Fruit fly (Drosophila melanogaster): ENCODE measurements around the gene Cyp4d14.

The Cyp4d14 gene

dm6 chrX:2158668-2159163, 16.4 kb downstream of the Cyp4d14 start, which contains the start of gene wapl (continued):
- peak; percentile 32 for TF ChIP-seq Hr39 (GFP tag; optimal IDR thresholded peaks at IDR 0.05)
- no peak for TF ChIP-seq CG11294 (GFP tag; IDR thresholded peaks at IDR 0.05)
- no peak for TF ChIP-seq dac (GFP tag; optimal IDR thresholded peaks at IDR 0.05)
- no peak for TF ChIP-seq acj6 (GFP tag; optimal IDR thresholded peaks at IDR 0.05)
- TF ChIP-seq Hr38 (GFP tag; optimal IDR thresholded peaks at IDR 0.05) = no peak
- TF ChIP-seq CG6808 (GFP tag; optimal IDR thresholded peaks at IDR 0.05) = no peak
- TF ChIP-seq Sox14 (GFP tag; optimal IDR thresholded peaks at IDR 0.05) = peak; percentile 7
- TF ChIP-seq CG3919 (GFP tag; optimal IDR thresholded peaks at IDR 0.05) = peak; percentile 26
- no peak for TF ChIP-seq fd85E (GFP tag; optimal IDR thresholded peaks at IDR 0.05)
- TF ChIP-seq pdm3 (GFP tag; optimal IDR thresholded peaks at IDR 0.05) = no peak
- no peak for TF ChIP-seq CG32006 (GFP tag; optimal IDR thresholded peaks at IDR 0.05)

DNA sequence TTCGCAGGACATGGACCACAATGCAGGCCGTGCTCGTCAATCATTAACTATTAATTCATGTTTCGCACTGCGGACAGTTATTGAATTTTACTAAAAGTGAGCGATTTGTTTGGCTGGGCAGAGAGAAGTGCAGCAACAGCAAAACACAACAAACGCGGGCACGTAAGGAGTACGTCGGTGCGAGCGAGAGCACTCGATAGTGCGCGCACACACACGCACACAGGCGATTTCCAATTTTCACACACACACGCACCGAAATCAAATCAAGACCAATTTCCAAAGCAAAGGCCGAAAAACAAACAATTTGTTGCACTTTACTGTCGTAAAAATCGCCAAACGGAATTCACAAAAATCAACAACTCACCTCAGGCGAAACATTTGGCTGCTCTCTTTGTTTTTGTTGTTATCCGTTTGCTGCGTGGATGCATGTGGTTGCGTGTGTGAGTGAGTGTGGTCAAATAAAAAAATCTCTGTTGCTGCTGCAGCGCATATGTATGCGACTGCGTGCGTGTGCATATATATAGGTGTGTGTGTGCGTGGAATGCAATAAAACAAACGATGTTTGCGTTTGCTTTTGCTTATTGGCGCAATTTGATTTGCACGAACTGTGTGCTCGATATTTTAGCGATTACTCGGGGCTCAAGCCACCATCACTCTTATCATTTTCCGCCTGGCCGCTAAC, 17.0 kb downstream of the Cyp4d14 start:
- TF ChIP-seq ss (GFP tag; optimal IDR thresholded peaks at IDR 0.05) (peak in 1 of 2 experiments; percentile 41), Gug (GFP tag; IDR thresholded peaks at IDR 0.05) (no peak), CG6792 (GFP tag; optimal IDR thresholded peaks at IDR 0.05) (no peak), CG8119 (GFP tag; IDR thresholded peaks at IDR 0.05) (0 out of 3 replicates have a peak, but pooled peaks have one; percentile 32), Sox14 (GFP tag; optimal IDR thresholded peaks at IDR 0.05) (peak; percentile 17), Eip93F (GFP tag; optimal IDR thresholded peaks at IDR 0.05) (no peak), CG15336 (GFP tag; IDR thresholded peaks at IDR 0.05) (no peak), Eip78C (GFP tag) (peak; percentile 22), dac (GFP tag; optimal IDR thresholded peaks at IDR 0.05) (peak; percentile 18), CG32006 (GFP tag; optimal IDR thresholded peaks at IDR 0.05) (peak; percentile 4), fkh (GFP tag; optimal IDR thresholded peaks at IDR 0.05) (peak; percentile 42), achi (GFP tag; optimal IDR thresholded peaks at IDR 0.05) (no peak), esn (GFP tag; optimal IDR thresholded peaks at IDR 0.05) (peak; percentile 1)

- TF ChIP-seq achi (GFP tag; optimal IDR thresholded peaks at IDR 0.05) (no peak), CG6808 (GFP tag; optimal IDR thresholded peaks at IDR 0.05) (no peak), svp (GFP tag) (peak; percentile 43), eg (GFP tag; IDR thresholded peaks at IDR 0.05) (peak; percentile 28; the same call in 1 of the 3 replicates), CG32006 (GFP tag; optimal IDR thresholded peaks at IDR 0.05) (peak; percentile 30), vri (GFP tag; optimal IDR thresholded peaks at IDR 0.05) (peak; percentile 21), CG15336 (GFP tag; IDR thresholded peaks at IDR 0.05) (peak; percentile 22; the same call in 1 of the 2 replicates), CG6163 (GFP tag; IDR thresholded peaks at IDR 0.05) (0 out of 3 replicates have a peak, but pooled peaks have one; percentile 38), CG1621 (tag; optimal IDR thresholded peaks at IDR 0.05) (peak; percentile 60), Gug (GFP tag; IDR thresholded peaks at IDR 0.05) (no peak), topi (GFP tag; optimal IDR thresholded peaks at IDR 0.05) (no peak), Met (GFP tag; optimal IDR thresholded peaks at IDR 0.05) (no peak), CG31627 (GFP tag; optimal IDR thresholded peaks at IDR 0.05) (peak; percentile 27), Lpt (GFP tag; optimal IDR thresholded peaks at IDR 0.05) (peak; percentile 41), CG34406 (GFP tag; optimal IDR thresholded peaks at IDR 0.05) (no peak), Sox14 (GFP tag; optimal IDR thresholded peaks at IDR 0.05) (peak; percentile 69), CG3919 (GFP tag; optimal IDR thresholded peaks at IDR 0.05) (peak; percentile 39), esn (GFP tag; optimal IDR thresholded peaks at IDR 0.05) (peak; percentile 42), Eip75B (GFP tag; optimal IDR thresholded peaks at IDR 0.05) (peak; percentile 31), Hr39 (GFP tag; optimal IDR thresholded peaks at IDR 0.05) (peak; percentile 5), Eip78C (GFP tag) (peak; percentile 68)
Observed at dm6 chrX:2155868-2156267, 19.2 kb downstream of the Cyp4d14 start.

- TF ChIP-seq ss (GFP tag; optimal IDR thresholded peaks at IDR 0.05) = no peak
- peak; percentile 44 for TF ChIP-seq lz (GFP tag; optimal IDR thresholded peaks at IDR 0.05)
- peak; percentile 59 for TF ChIP-seq esn (GFP tag; optimal IDR thresholded peaks at IDR 0.05)
- peak; percentile 42 for TF ChIP-seq cyc (GFP tag; optimal IDR thresholded peaks at IDR 0.05)
- no peak for TF ChIP-seq CG6792 (GFP tag; optimal IDR thresholded peaks at IDR 0.05)
- TF ChIP-seq CG6854 (GFP tag; optimal IDR thresholded peaks at IDR 0.05) = no peak
- TF ChIP-seq CG4318 (GFP tag; optimal IDR thresholded peaks at IDR 0.05) = no peak
- TF ChIP-seq fkh (GFP tag; optimal IDR thresholded peaks at IDR 0.05) = no peak
- TF ChIP-seq CG8632 (GFP tag; optimal IDR thresholded peaks at IDR 0.05) = no peak
- peak; percentile 38 for TF ChIP-seq topi (GFP tag; optimal IDR thresholded peaks at IDR 0.05)
- peak; percentile 4 for TF ChIP-seq CG1621 (tag; optimal IDR thresholded peaks at IDR 0.05)
- no peak for TF ChIP-seq CG8319 (GFP tag; optimal IDR thresholded peaks at IDR 0.05)
- peak; percentile 61 for TF ChIP-seq svp (GFP tag)
- TF ChIP-seq CG6276 (GFP tag; optimal IDR thresholded peaks at IDR 0.05) = no peak
- TF ChIP-seq acj6 (GFP tag; optimal IDR thresholded peaks at IDR 0.05) = peak; percentile 7
- no peak for TF ChIP-seq Sox102F (GFP tag; optimal IDR thresholded peaks at IDR 0.05)
- TF ChIP-seq Sox14 (GFP tag; optimal IDR thresholded peaks at IDR 0.05) = peak; percentile 41
- TF ChIP-seq Ets96B (tag; optimal IDR thresholded peaks at IDR 0.05) = no peak
- TF ChIP-seq Hr38 (GFP tag; optimal IDR thresholded peaks at IDR 0.05) = no peak
- peak; percentile 17 for TF ChIP-seq CG3919 (GFP tag; optimal IDR thresholded peaks at IDR 0.05)
- peak; percentile 47 for TF ChIP-seq CG31627 (GFP tag; optimal IDR thresholded peaks at IDR 0.05)
- no peak for TF ChIP-seq fd59A (GFP tag; optimal IDR thresholded peaks at IDR 0.05)
- TF ChIP-seq Met (GFP tag; optimal IDR thresholded peaks at IDR 0.05) = peak; percentile 36
- TF ChIP-seq Hr39 (GFP tag; optimal IDR thresholded peaks at IDR 0.05) = peak; percentile 44
- peak; percentile 62 for TF ChIP-seq vri (GFP tag; optimal IDR thresholded peaks at IDR 0.05)
Observed at dm6 chrX:2149478-2149877, 25.6 kb downstream of the Cyp4d14 start, which contains the start of gene bcn92. bcn92 (minus strand) TSS chrX:2149647.
